Fruit fly (Drosophila melanogaster) whole organism, embryonic: ENCODE measurements around the gene hob.

Experiments
- B-H2 ChIP-seq: fragments of 200-800 bp; sonication (Bioruptor generic); optimal IDR thresholded peaks from 2 replicates; lab custom pipeline; 2018; ENCODE audit warnings: missing biosample characterization, mild to moderate bottlenecking, missing genetic modification characterization
- CG10321 ChIP-seq: fragments of 200-800 bp; sonication (Bioruptor generic); IDR thresholded peaks from 2 replicates; pipeline ENCODE4 v1.3.6; 2022; ENCODE audit warnings: missing biosample characterization, missing genetic modification characterization
- CG12391 ChIP-seq: fragments of 200-800 bp; sonication (Bioruptor generic); optimal IDR thresholded peaks from 3 replicates; lab custom pipeline; 2018; ENCODE audit warnings: missing biosample characterization, mild to moderate bottlenecking, missing genetic modification characterization, moderate library complexity
- CG13775 ChIP-seq: fragments of 200-800 bp; sonication (Bioruptor generic); optimal IDR thresholded peaks from 3 replicates; lab custom pipeline; 2017; ENCODE audit warnings: missing biosample characterization, mild to moderate bottlenecking, missing genetic modification characterization
- CG14014 ChIP-seq: fragments of 200-800 bp; sonication (Bioruptor generic); IDR thresholded peaks from 2 replicates; pipeline ENCODE4 v1.3.6; 2022; ENCODE audit warnings: missing biosample characterization, missing genetic modification characterization
- CG17612 ChIP-seq: fragments of 200-800 bp; sonication (Bioruptor generic); IDR thresholded peaks from 2 replicates; pipeline ENCODE4 v1.3.6; 2022; ENCODE audit warnings: missing biosample characterization, missing genetic modification characterization
- CG18619 ChIP-seq: fragments of 200-800 bp; sonication (Bioruptor generic); optimal IDR thresholded peaks from 3 replicates; lab custom pipeline; 2017; ENCODE audit warnings: missing biosample characterization, mild to moderate bottlenecking, missing genetic modification characterization
- CG32767 ChIP-seq: fragments of 200-800 bp; sonication (Bioruptor generic); IDR thresholded peaks from 2 replicates; pipeline ENCODE4 v1.3.6; 2022; ENCODE audit warnings: missing biosample characterization, missing genetic modification characterization
- CG4282 ChIP-seq: fragments of 200-800 bp; sonication (Bioruptor generic); optimal IDR thresholded peaks from 2 replicates; lab custom pipeline; 2016; ENCODE audit warnings: missing biosample characterization, missing genetic modification characterization
- CG4404 ChIP-seq: fragments of 200-800 bp; sonication (Bioruptor generic); IDR thresholded peaks from 2 replicates; pipeline ENCODE4 v1.3.6; 2022; ENCODE audit warnings: missing biosample characterization, missing genetic modification characterization
- CG8089 ChIP-seq: fragments of 200-800 bp; sonication (Bioruptor generic); optimal IDR thresholded peaks from 3 replicates; lab custom pipeline; 2016; ENCODE audit warnings: missing biosample characterization, missing genetic modification characterization
- CG8290 ChIP-seq, 3 experiments: fragments of 200-800 bp; sonication (Bioruptor generic); optimal IDR thresholded peaks; 2 replicates each; lab custom pipeline; 2016 to 2019; ENCODE audit warnings: missing biosample characterization in 3 of 3, missing genetic modification characterization in 3 of 3, mild to moderate bottlenecking in 2 of 3, moderate library complexity in 1 of 3
- CG8388 ChIP-seq: fragments of 200-800 bp; sonication (Bioruptor generic); optimal IDR thresholded peaks from 2 replicates; lab custom pipeline; 2019; ENCODE audit warnings: missing biosample characterization, mild to moderate bottlenecking, missing genetic modification characterization, moderate library complexity
- D19A ChIP-seq: fragments of 200-800 bp; optimal IDR thresholded peaks from 3 replicates; lab custom pipeline; 2019; ENCODE audit warnings: missing biosample characterization, mild to moderate bottlenecking, missing genetic modification characterization, moderate library complexity
- D19B ChIP-seq: fragments of 200-800 bp; sonication (Bioruptor generic); optimal IDR thresholded peaks from 2 replicates; lab custom pipeline; 2017; ENCODE audit warnings: missing biosample characterization, mild to moderate bottlenecking, missing genetic modification characterization
- Dip3 ChIP-seq: fragments of 200-800 bp; sonication (Bioruptor generic); optimal IDR thresholded peaks from 3 replicates; lab custom pipeline; 2016; ENCODE audit warnings: missing biosample characterization, missing genetic modification characterization
- Doc3 ChIP-seq: fragments of 200-800 bp; sonication (Bioruptor generic); IDR thresholded peaks from 3 replicates; pipeline ENCODE4 v1.3.6; 2022; ENCODE audit warnings: missing biosample characterization, missing genetic modification characterization; ENCODE audit not compliant: partially characterized antibody
- Drgx ChIP-seq: fragments of 200-800 bp; sonication (Bioruptor generic); IDR thresholded peaks from 2 replicates; pipeline ENCODE4 v1.3.6; 2022; ENCODE audit warnings: missing biosample characterization, missing genetic modification characterization
- Elba2 ChIP-seq: fragments of 200-800 bp; sonication (Bioruptor generic); optimal IDR thresholded peaks from 3 replicates; lab custom pipeline; 2016; ENCODE audit warnings: missing biosample characterization, missing genetic modification characterization
- HLH4C ChIP-seq: fragments of 200-800 bp; sonication (Bioruptor generic); IDR thresholded peaks from 3 replicates; pipeline ENCODE4 v1.3.6; 2022; ENCODE audit warnings: missing biosample characterization, missing genetic modification characterization; ENCODE audit not compliant: partially characterized antibody
- Lhr ChIP-seq: fragments of 200-800 bp; sonication (Bioruptor generic); optimal IDR thresholded peaks from 3 replicates; lab custom pipeline; 2017; ENCODE audit warnings: mild to moderate bottlenecking, missing biosample characterization, missing genetic modification reagents, missing genetic modification characterization
- Myb ChIP-seq: fragments of 200-800 bp; sonication (Bioruptor generic); optimal IDR thresholded peaks from 2 replicates; lab custom pipeline; 2016; ENCODE audit warnings: missing biosample characterization, missing genetic modification characterization
- Oli ChIP-seq: fragments of 200-800 bp; sonication (Bioruptor generic); optimal IDR thresholded peaks from 2 replicates; lab custom pipeline; 2018; ENCODE audit warnings: missing biosample characterization, mild to moderate bottlenecking, missing genetic modification characterization, moderate library complexity
- Sry-δ ChIP-seq: fragments of 200-800 bp; sonication (Bioruptor generic); optimal IDR thresholded peaks from 2 replicates; lab custom pipeline; 2016; ENCODE audit warnings: missing biosample characterization, missing genetic modification characterization
- Tbp ChIP-seq: fragments of >200 bp; optimal IDR thresholded peaks from 2 replicates; lab custom pipeline; 2018; ENCODE audit warnings: missing biosample characterization, missing genetic modification characterization
- bowl ChIP-seq: fragments of 200-800 bp; sonication (Bioruptor generic); IDR thresholded peaks from 2 replicates; pipeline ENCODE4 v1.3.6; 2022; ENCODE audit warnings: missing biosample characterization, missing genetic modification characterization
- br ChIP-seq: fragments of >200 bp; optimal IDR thresholded peaks from 2 replicates; lab custom pipeline; 2017
- chn ChIP-seq: fragments of 200-800 bp; sonication (Bioruptor generic); optimal IDR thresholded peaks from 2 replicates; lab custom pipeline; 2016; ENCODE audit warnings: missing biosample characterization, missing genetic modification characterization
- disco-r ChIP-seq: fragments of 200-800 bp; sonication (Bioruptor generic); optimal IDR thresholded peaks from 2 replicates; lab custom pipeline; 2016; ENCODE audit warnings: missing biosample characterization, missing genetic modification characterization
- dmrt11E ChIP-seq: fragments of 200-800 bp; sonication (Bioruptor generic); optimal IDR thresholded peaks from 3 replicates; lab custom pipeline; 2018; ENCODE audit warnings: missing biosample characterization, mild to moderate bottlenecking, missing genetic modification characterization, moderate library complexity
- dysf ChIP-seq: fragments of 200-800 bp; sonication (Bioruptor generic); IDR thresholded peaks from 3 replicates; pipeline ENCODE4 v1.3.6; 2022; ENCODE audit warnings: missing biosample characterization, missing genetic modification characterization
- eyg ChIP-seq: fragments of 200-800 bp; sonication (Bioruptor generic); optimal IDR thresholded peaks from 3 replicates; lab custom pipeline; 2016; ENCODE audit warnings: missing biosample characterization, missing genetic modification characterization
- gsb ChIP-seq: fragments of 200-800 bp; sonication (Bioruptor generic); IDR thresholded peaks from 2 replicates; pipeline ENCODE4 v1.3.6; 2022; ENCODE audit warnings: missing biosample characterization, missing genetic modification characterization
- gsb-n ChIP-seq: fragments of 200-800 bp; sonication (Bioruptor generic); optimal IDR thresholded peaks from 3 replicates; lab custom pipeline; 2018; ENCODE audit warnings: missing biosample characterization, mild to moderate bottlenecking, missing genetic modification characterization
- hkb ChIP-seq, 2 experiments: fragments of 200-800 bp in 1 of 2; fragments of >200 bp in 1 of 2; sonication (Bioruptor generic) in 1 of 2; IDR thresholded peaks in 1 of 2; optimal IDR thresholded peaks in 1 of 2; 2 replicates each; pipeline versions ENCODE4 v1.3.6 to Lab custom; 2017 to 2022; ENCODE audit warnings: missing biosample characterization in 1 of 2, missing genetic modification characterization in 1 of 2
- jigr1 ChIP-seq: fragments of 200-800 bp; sonication (Bioruptor generic); IDR thresholded peaks from 3 replicates; pipeline ENCODE4 v1.3.6; 2022; ENCODE audit warnings: missing biosample characterization, missing genetic modification characterization
- lmd ChIP-seq: fragments of 200-800 bp; sonication (Bioruptor generic); IDR thresholded peaks from 2 replicates; pipeline ENCODE4 v1.3.6; 2022; ENCODE audit warnings: missing biosample characterization, missing genetic modification characterization
- lola ChIP-seq, 3 experiments: fragments of >200 bp in 2 of 3; fragments of 200-800 bp in 1 of 3; sonication (Bioruptor generic) in 1 of 3; optimal IDR thresholded peaks; 2 replicates each; lab custom pipeline; 2017 to 2019; ENCODE audit warnings: missing biosample characterization in 3 of 3, missing genetic modification characterization in 3 of 3, mild to moderate bottlenecking in 1 of 3, moderate library complexity in 1 of 3
- maf-S ChIP-seq: fragments of 200-800 bp; sonication (Bioruptor generic); optimal IDR thresholded peaks from 2 replicates; lab custom pipeline; 2016; ENCODE audit warnings: missing biosample characterization, missing genetic modification characterization
- nerfin-1 ChIP-seq: fragments of 200-800 bp; sonication (Bioruptor generic); optimal IDR thresholded peaks from 3 replicates; lab custom pipeline; 2019; ENCODE audit warnings: missing biosample characterization, mild to moderate bottlenecking, missing genetic modification characterization, moderate library complexity
- nerfin-2 ChIP-seq: fragments of 200-800 bp; sonication (Bioruptor generic); IDR thresholded peaks from 2 replicates; pipeline ENCODE4 v1.3.6; 2022; ENCODE audit warnings: missing biosample characterization, missing genetic modification characterization; ENCODE audit not compliant: partially characterized antibody
- nom ChIP-seq: fragments of 200-800 bp; sonication (Bioruptor generic); optimal IDR thresholded peaks from 2 replicates; lab custom pipeline; 2017; ENCODE audit warnings: missing biosample characterization, missing genetic modification characterization, mild to moderate bottlenecking, moderate library complexity, missing genetic modification reagents
- pb ChIP-seq: fragments of 200-800 bp; sonication (Bioruptor generic); optimal IDR thresholded peaks from 3 replicates; lab custom pipeline; 2016; ENCODE audit warnings: missing biosample characterization, missing genetic modification characterization
- pzg ChIP-seq: fragments of 200-800 bp; sonication (Bioruptor generic); optimal IDR thresholded peaks from 3 replicates; lab custom pipeline; 2018; ENCODE audit warnings: missing biosample characterization, mild to moderate bottlenecking, missing genetic modification characterization, moderate library complexity
- row ChIP-seq: fragments of 200-800 bp; sonication (Bioruptor generic); IDR thresholded peaks from 3 replicates; pipeline ENCODE4 v1.3.6; 2022; ENCODE audit warnings: missing biosample characterization, missing genetic modification characterization
- sc ChIP-seq, 3 experiments: fragments of >200 bp in 2 of 3; fragments of 200-800 bp in 1 of 3; sonication (Bioruptor generic) in 1 of 3; optimal IDR thresholded peaks; 2 replicates in 2 of 3; 3 replicates in 1 of 3; lab custom pipeline; 2017; ENCODE audit warnings: mild to moderate bottlenecking in 1 of 3, missing biosample characterization in 1 of 3, missing genetic modification characterization in 1 of 3, missing genetic modification reagents in 1 of 3
- shn ChIP-seq: fragments of 200-800 bp; sonication (Bioruptor generic); optimal IDR thresholded peaks from 3 replicates; lab custom pipeline; 2016; ENCODE audit warnings: missing biosample characterization, missing genetic modification characterization
- sob ChIP-seq: fragments of 200-800 bp; sonication (Bioruptor generic); IDR thresholded peaks from 2 replicates; pipeline ENCODE4 v1.3.6; 2022; ENCODE audit warnings: missing biosample characterization, missing genetic modification characterization
- sug ChIP-seq: fragments of 200-800 bp; optimal IDR thresholded peaks from 2 replicates; lab custom pipeline; 2019; ENCODE audit warnings: missing biosample characterization, mild to moderate bottlenecking, missing genetic modification characterization, moderate library complexity

Gene hob

dm6 chr3L:3225769-3226457 is 7.2 kb upstream of the hob start (continued):
- TF ChIP-seq Drgx (GFP tag; lab: Robert Waterston, UW) (0 out of 2 replicates have a peak, but pooled peaks have one; percentile 11), lola (GFP tag; optimal IDR thresholded peaks at IDR 0.05; lab: Kevin White, UChicago) (no peak), HLH4C (GFP tag; lab: Robert Waterston, UW) (no peak; the same call in 2 of the 3 replicates), hkb (optimal IDR thresholded peaks at IDR 0.05; lab: Kevin White, UChicago) (no peak), hkb (GFP tag; IDR thresholded peaks at IDR 0.05; lab: Robert Waterston, UW) (no peak), CG8388 (GFP tag; lab: Kevin White, UChicago) (no peak), CG4282 (GFP tag; lab: Kevin White, UChicago) (no peak), lmd (no peak), nerfin-2 (GFP tag; lab: Robert Waterston, UW) (no peak), B-H2 (peak; percentile 14), Doc3 (GFP tag; lab: Robert Waterston, UW) (0 out of 3 replicates have a peak, but pooled peaks have one; percentile 5), disco-r (GFP tag; lab: Kevin White, UChicago) (peak; percentile 17), Sry-δ (GFP tag; lab: Kevin White, UChicago) (no peak), shn (GFP tag; lab: Kevin White, UChicago) (no peak), CG12391 (tag; lab: Kevin White, UChicago) (no peak), nerfin-1 (tag; lab: Kevin White, UChicago) (peak; percentile 41), row (GFP tag; lab: Robert Waterston, UW) (no peak), CG8089 (GFP tag; lab: Kevin White, UChicago) (no peak), chn (GFP tag; lab: Kevin White, UChicago) (peak; percentile 26), Tbp (no peak), pzg (GFP tag; lab: Kevin White, UChicago) (peak; percentile 7), pb (GFP tag; lab: Kevin White, UChicago) (no peak), gsb-n (no peak), dysf (no peak), CG18619 (GFP tag; lab: Kevin White, UChicago) (no peak), CG10321 (GFP tag; lab: Robert Waterston, UW) (no peak), Oli (no peak), jigr1 (GFP tag; lab: Robert Waterston, UW) (no peak), CG14014 (GFP tag; lab: Robert Waterston, UW) (no peak), Elba2 (GFP tag; lab: Kevin White, UChicago) (no peak), dmrt11E (no peak), Myb (no peak), Lhr (GFP tag; lab: Kevin White, UChicago) (no peak), CG8290 (GFP tag; optimal IDR thresholded peaks at IDR 0.05; lab: Kevin White, UChicago) (no peak), CG8290 (tag; optimal IDR thresholded peaks at IDR 0.05; lab: Kevin White, UChicago) (no peak), CG4404 (no peak), gsb (GFP tag; lab: Robert Waterston, UW) (no peak), D19A (tag; lab: Kevin White, UChicago) (no peak), D19B (GFP tag; lab: Kevin White, UChicago) (no peak), br (lab: Kevin White, UChicago) (no peak), maf-S (no peak), sc (optimal IDR thresholded peaks at IDR 0.05; lab: Kevin White, UChicago) (no peak), sc (GFP tag; optimal IDR thresholded peaks at IDR 0.05; lab: Kevin White, UChicago) (no peak), nom (GFP tag; lab: Kevin White, UChicago) (peak; percentile 68), CG13775 (no peak), eyg (GFP tag; lab: Kevin White, UChicago) (no peak), bowl (GFP tag; lab: Robert Waterston, UW) (no peak), sob (GFP tag; lab: Robert Waterston, UW) (peak; percentile 20; the same call in 1 of the 2 replicates), Dip3 (GFP tag; lab: Kevin White, UChicago) (no peak), CG32767 (GFP tag; lab: Robert Waterston, UW) (no peak), sug (no peak), CG17612 (GFP tag; lab: Robert Waterston, UW) (no peak)
